Fruit fly (Drosophila melanogaster) whole organism, embryonic: Measurements from ENCODE around the gene CG1532.
A peak's percentile ranks its signal among the peaks of the same experiment; 100 is the strongest.

Source experiments
- B-H1 ChIP-seq: fragments of 200-800 bp; sonication (Bioruptor generic); IDR thresholded peaks from 3 replicates; pipeline ENCODE4 v1.3.6; 2022; ENCODE audit warnings: missing biosample characterization, missing genetic modification characterization
- CG10431 ChIP-seq: fragments of 200-800 bp; sonication (Bioruptor generic); optimal IDR thresholded peaks from 3 replicates; lab custom pipeline; 2018; ENCODE audit warnings: missing biosample characterization, mild to moderate bottlenecking, missing genetic modification characterization
- CG11504 ChIP-seq: fragments of 200-800 bp; sonication (Bioruptor generic); optimal IDR thresholded peaks from 3 replicates; lab custom pipeline; 2019; ENCODE audit warnings: missing biosample characterization, mild to moderate bottlenecking, missing genetic modification characterization, moderate library complexity
- CG11696 ChIP-seq: fragments of 200-800 bp; sonication (Bioruptor generic); IDR thresholded peaks from 2 replicates; pipeline ENCODE4 v1.3.6; 2022; ENCODE audit warnings: missing biosample characterization, missing genetic modification characterization
- CG12391 ChIP-seq: fragments of 200-800 bp; sonication (Bioruptor generic); optimal IDR thresholded peaks from 3 replicates; lab custom pipeline; 2018; ENCODE audit warnings: missing biosample characterization, mild to moderate bottlenecking, missing genetic modification characterization, moderate library complexity
- CG15269 ChIP-seq: fragments of 200-800 bp; sonication (Bioruptor generic); optimal IDR thresholded peaks from 2 replicates; lab custom pipeline; 2018; ENCODE audit warnings: missing biosample characterization, mild to moderate bottlenecking, missing genetic modification characterization, moderate library complexity
- CG17359 ChIP-seq: fragments of 200-800 bp; sonication (Bioruptor generic); optimal IDR thresholded peaks from 3 replicates; lab custom pipeline; 2018; ENCODE audit warnings: missing biosample characterization, mild to moderate bottlenecking, missing genetic modification characterization, moderate library complexity
- CG17361 ChIP-seq: fragments of 200-800 bp; sonication (Bioruptor generic); IDR thresholded peaks from 3 replicates; pipeline ENCODE4 v1.3.6; 2022; ENCODE audit warnings: missing biosample characterization, missing genetic modification characterization
- CG18764 ChIP-seq: fragments of 200-800 bp; sonication (Bioruptor generic); optimal IDR thresholded peaks from 3 replicates; lab custom pipeline; 2016; ENCODE audit warnings: missing biosample characterization, missing genetic modification characterization
- CG2120 ChIP-seq: fragments of 200-800 bp; sonication (Bioruptor generic); optimal IDR thresholded peaks from 3 replicates; lab custom pipeline; 2016; ENCODE audit warnings: missing biosample characterization, missing genetic modification characterization
- CG2199 ChIP-seq: fragments of 200-800 bp; sonication (Bioruptor generic); IDR thresholded peaks from 3 replicates; pipeline ENCODE4 v1.3.6; 2022; ENCODE audit warnings: missing biosample characterization, missing genetic modification characterization
- CG2678 ChIP-seq: fragments of 200-800 bp; sonication (Bioruptor generic); optimal IDR thresholded peaks from 3 replicates; lab custom pipeline; 2019; ENCODE audit warnings: missing biosample characterization, mild to moderate bottlenecking, missing genetic modification characterization, moderate library complexity
- CG32532 ChIP-seq: fragments of 200-800 bp; sonication (Bioruptor generic); IDR thresholded peaks from 2 replicates; pipeline ENCODE4 v1.3.6; 2022; ENCODE audit warnings: missing biosample characterization, missing genetic modification characterization
- CG32767 ChIP-seq: fragments of 200-800 bp; sonication (Bioruptor generic); IDR thresholded peaks from 2 replicates; pipeline ENCODE4 v1.3.6; 2022; ENCODE audit warnings: missing biosample characterization, missing genetic modification characterization
- CG4282 ChIP-seq: fragments of 200-800 bp; sonication (Bioruptor generic); optimal IDR thresholded peaks from 2 replicates; lab custom pipeline; 2016; ENCODE audit warnings: missing biosample characterization, missing genetic modification characterization
- CG7839 ChIP-seq: fragments of 200-800 bp; sonication (Bioruptor generic); optimal IDR thresholded peaks from 3 replicates; lab custom pipeline; 2018; ENCODE audit warnings: missing biosample characterization, mild to moderate bottlenecking, missing genetic modification characterization, moderate library complexity
- CG8290 ChIP-seq, 3 experiments: fragments of 200-800 bp; sonication (Bioruptor generic); optimal IDR thresholded peaks; 2 replicates each; lab custom pipeline; 2016 to 2019; ENCODE audit warnings: missing biosample characterization in 3 of 3, missing genetic modification characterization in 3 of 3, mild to moderate bottlenecking in 2 of 3, moderate library complexity in 1 of 3
- CG9797 ChIP-seq: fragments of 200-800 bp; sonication (Bioruptor generic); optimal IDR thresholded peaks from 3 replicates; lab custom pipeline; 2018; ENCODE audit warnings: missing biosample characterization, mild to moderate bottlenecking, missing genetic modification characterization
- D19A ChIP-seq: fragments of 200-800 bp; optimal IDR thresholded peaks from 3 replicates; lab custom pipeline; 2019; ENCODE audit warnings: missing biosample characterization, mild to moderate bottlenecking, missing genetic modification characterization, moderate library complexity
- Dad ChIP-seq: fragments of 200-800 bp; sonication (Bioruptor generic); optimal IDR thresholded peaks from 3 replicates; lab custom pipeline; 2016; ENCODE audit warnings: missing biosample characterization, missing genetic modification characterization
- Deaf1 ChIP-seq: fragments of 200-800 bp; optimal IDR thresholded peaks from 3 replicates; lab custom pipeline; 2019; ENCODE audit warnings: missing biosample characterization, mild to moderate bottlenecking, missing genetic modification characterization, moderate library complexity
- Dll ChIP-seq: fragments of 200-800 bp; sonication (Bioruptor generic); IDR thresholded peaks from 4 replicates; pipeline ENCODE4 v1.3.6; 2022; ENCODE audit warnings: missing biosample characterization, missing genetic modification characterization; ENCODE audit not compliant: partially characterized antibody
- Hr51 ChIP-seq, 2 experiments: fragments of 200-800 bp; sonication (Bioruptor generic); optimal IDR thresholded peaks; 2 replicates in 1 of 2; 3 replicates in 1 of 2; lab custom pipeline; 2016 to 2018; ENCODE audit warnings: missing biosample characterization in 2 of 2, missing genetic modification characterization in 2 of 2, mild to moderate bottlenecking in 1 of 2, moderate library complexity in 1 of 2
- Max ChIP-seq: fragments of 200-800 bp; sonication (Bioruptor generic); optimal IDR thresholded peaks from 2 replicates; lab custom pipeline; 2016; ENCODE audit warnings: missing biosample characterization, mild to moderate bottlenecking, missing genetic modification characterization
- Med ChIP-seq: fragments of 200-800 bp; sonication (Bioruptor generic); peaks from one replicate; lab custom pipeline; 2016; ENCODE audit warnings: missing biosample characterization, missing genetic modification characterization, mild to moderate bottlenecking, inconsistent platforms, moderate library complexity
- Meics ChIP-seq: fragments of 200-800 bp; sonication (Bioruptor generic); optimal IDR thresholded peaks from 2 replicates; lab custom pipeline; 2017; ENCODE audit warnings: missing biosample characterization, mild to moderate bottlenecking, missing genetic modification characterization
- Mrtf ChIP-seq: fragments of 200-800 bp; sonication (Bioruptor generic); IDR thresholded peaks from 3 replicates; pipeline ENCODE4 v1.3.6; 2022; ENCODE audit warnings: missing biosample characterization, missing genetic modification characterization
- PHDP ChIP-seq: fragments of 200-800 bp; sonication (Bioruptor generic); optimal IDR thresholded peaks from 3 replicates; lab custom pipeline; 2018; ENCODE audit warnings: missing biosample characterization, mild to moderate bottlenecking, missing genetic modification characterization, moderate library complexity
- Sox102F ChIP-seq: fragments of 200-800 bp; sonication (Bioruptor generic); optimal IDR thresholded peaks from 2 replicates; lab custom pipeline; 2018; ENCODE audit warnings: missing biosample characterization, mild to moderate bottlenecking, missing genetic modification characterization, moderate library complexity
- Sry-δ ChIP-seq: fragments of 200-800 bp; sonication (Bioruptor generic); optimal IDR thresholded peaks from 2 replicates; lab custom pipeline; 2016; ENCODE audit warnings: missing biosample characterization, missing genetic modification characterization
- YL-1 ChIP-seq: fragments of 200-800 bp; sonication (Bioruptor generic); optimal IDR thresholded peaks from 3 replicates; lab custom pipeline; 2017; ENCODE audit warnings: missing biosample characterization, mild to moderate bottlenecking, missing genetic modification characterization
- bigmax ChIP-seq: fragments of 200-800 bp; sonication (Bioruptor generic); optimal IDR thresholded peaks from 2 replicates; lab custom pipeline; 2018; ENCODE audit warnings: missing biosample characterization, mild to moderate bottlenecking, missing genetic modification characterization
- bsh ChIP-seq, 2 experiments: fragments of 200-800 bp; sonication (Bioruptor generic); optimal IDR thresholded peaks; 2 replicates each; lab custom pipeline; 2017 to 2018; ENCODE audit warnings: mild to moderate bottlenecking in 2 of 2, missing biosample characterization in 2 of 2, missing genetic modification characterization in 2 of 2, moderate library complexity in 1 of 2
- ci ChIP-seq: fragments of 200-800 bp; sonication (Bioruptor generic); IDR thresholded peaks from 3 replicates; pipeline ENCODE4 v1.3.6; 2022; ENCODE audit warnings: missing biosample characterization, missing genetic modification characterization
- dmrt11E ChIP-seq: fragments of 200-800 bp; sonication (Bioruptor generic); optimal IDR thresholded peaks from 3 replicates; lab custom pipeline; 2018; ENCODE audit warnings: missing biosample characterization, mild to moderate bottlenecking, missing genetic modification characterization, moderate library complexity
- fd102C ChIP-seq: fragments of 200-800 bp; sonication (Bioruptor generic); optimal IDR thresholded peaks from 2 replicates; lab custom pipeline; 2018; ENCODE audit warnings: missing biosample characterization, mild to moderate bottlenecking, missing genetic modification characterization, moderate library complexity
- gem ChIP-seq: fragments of 200-800 bp; sonication (Bioruptor generic); optimal IDR thresholded peaks from 2 replicates; lab custom pipeline; 2019; ENCODE audit warnings: missing biosample characterization, mild to moderate bottlenecking, missing genetic modification characterization, moderate library complexity
- gro ChIP-seq: fragments of 200-800 bp; sonication (Bioruptor generic); optimal IDR thresholded peaks from 2 replicates; lab custom pipeline; 2016; ENCODE audit warnings: missing biosample characterization, missing genetic modification characterization
- gsb-n ChIP-seq: fragments of 200-800 bp; sonication (Bioruptor generic); optimal IDR thresholded peaks from 3 replicates; lab custom pipeline; 2018; ENCODE audit warnings: missing biosample characterization, mild to moderate bottlenecking, missing genetic modification characterization
- inv ChIP-seq: fragments of 200-800 bp; sonication (Bioruptor generic); IDR thresholded peaks from 2 replicates; pipeline ENCODE4 v1.3.6; 2022; ENCODE audit warnings: missing biosample characterization, missing genetic modification characterization; ENCODE audit not compliant: partially characterized antibody
- knrl ChIP-seq: fragments of 200-800 bp; sonication (Bioruptor generic); IDR thresholded peaks from 3 replicates; pipeline ENCODE4 v1.3.6; 2022; ENCODE audit warnings: missing biosample characterization, missing genetic modification characterization; ENCODE audit not compliant: partially characterized antibody
- nom ChIP-seq: fragments of 200-800 bp; sonication (Bioruptor generic); optimal IDR thresholded peaks from 2 replicates; lab custom pipeline; 2017; ENCODE audit warnings: missing biosample characterization, missing genetic modification characterization, mild to moderate bottlenecking, moderate library complexity, missing genetic modification reagents
- oc ChIP-seq: fragments of 200-800 bp; sonication (Bioruptor generic); optimal IDR thresholded peaks from 2 replicates; lab custom pipeline; 2018; ENCODE audit warnings: missing biosample characterization, mild to moderate bottlenecking, missing genetic modification characterization, moderate library complexity
- row ChIP-seq: fragments of 200-800 bp; sonication (Bioruptor generic); IDR thresholded peaks from 3 replicates; pipeline ENCODE4 v1.3.6; 2022; ENCODE audit warnings: missing biosample characterization, missing genetic modification characterization
- sens ChIP-seq: fragments of 200-800 bp; sonication (Bioruptor generic); peaks from one replicate; lab custom pipeline; 2016; ENCODE audit warnings: missing biosample characterization, missing genetic modification characterization
- twi ChIP-seq: fragments of 200-800 bp; optimal IDR thresholded peaks from 2 replicates; lab custom pipeline; 2019; ENCODE audit warnings: missing biosample characterization, mild to moderate bottlenecking, missing genetic modification characterization, moderate library complexity
- unc-4 ChIP-seq: fragments of 200-800 bp; sonication (Bioruptor generic); IDR thresholded peaks from 2 replicates; pipeline ENCODE4 v1.3.6; 2022; ENCODE audit warnings: missing biosample characterization, missing genetic modification characterization; ENCODE audit not compliant: partially characterized antibody
- unpg ChIP-seq: fragments of 200-800 bp; sonication (Bioruptor generic); optimal IDR thresholded peaks from 3 replicates; lab custom pipeline; 2018; ENCODE audit warnings: missing biosample characterization, mild to moderate bottlenecking, missing genetic modification characterization, moderate library complexity
- z ChIP-seq: fragments of 200-800 bp; sonication (Bioruptor generic); IDR thresholded peaks from 3 replicates; pipeline ENCODE4 v1.3.6; 2022; ENCODE audit warnings: missing biosample characterization, missing genetic modification characterization

The CG1532 gene

dm6 chrX:21035938-21036324 is 7.8 kb upstream of the CG1532 start:
- TF ChIP-seq CG7839 (tag; lab: Kevin White, UChicago) (peak; percentile 24), Mrtf (GFP tag; lab: Robert Waterston, UW) (no peak), knrl (no peak), CG17359 (tag; lab: Kevin White, UChicago) (peak; percentile 0), CG32532 (no peak), CG32767 (GFP tag; lab: Robert Waterston, UW) (no peak), Deaf1 (no peak), sens (GFP tag; lab: Kevin White, UChicago) (peak; percentile 31), PHDP (peak; percentile 3), CG15269 (tag; lab: Kevin White, UChicago) (peak; percentile 28), twi (tag; lab: Kevin White, UChicago) (no peak), Meics (peak; percentile 23), Med (GFP tag; lab: Kevin White, UChicago) (peak; percentile 21), CG8290 (GFP tag; optimal IDR thresholded peaks at IDR 0.05; lab: Kevin White, UChicago) (no peak), CG8290 (tag; optimal IDR thresholded peaks at IDR 0.05; lab: Kevin White, UChicago) (peak in 1 of 2 experiments; percentile 21), Sry-δ (no peak), CG11696 (peak; percentile 92), unc-4 (GFP tag; lab: Robert Waterston, UW) (no peak), fd102C (GFP tag; lab: Kevin White, UChicago) (no peak), z (GFP tag; lab: Robert Waterston, UW) (0 out of 3 replicates have a peak, but pooled peaks have one; percentile 40), Dad (GFP tag; lab: Kevin White, UChicago) (no peak), bsh (GFP tag; optimal IDR thresholded peaks at IDR 0.05; lab: Kevin White, UChicago) (peak in 1 of 2 experiments; percentile 26), dmrt11E (no peak), CG17361 (GFP tag; lab: Robert Waterston, UW) (peak; percentile 21; the same call in 1 of the 3 replicates), bigmax (GFP tag; lab: Kevin White, UChicago) (no peak), CG2678 (tag; lab: Kevin White, UChicago) (peak; percentile 16), row (GFP tag; lab: Robert Waterston, UW) (peak; percentile 53; the same call in 1 of the 3 replicates), D19A (peak; percentile 17), gro (GFP tag; lab: Kevin White, UChicago) (no peak), Sox102F (peak; percentile 5), B-H1 (GFP tag; lab: Robert Waterston, UW) (no peak), YL-1 (GFP tag; lab: Kevin White, UChicago) (peak; percentile 16), CG9797 (GFP tag; lab: Kevin White, UChicago) (no peak), CG18764 (GFP tag; lab: Kevin White, UChicago) (no peak), gsb-n (tag; lab: Kevin White, UChicago) (no peak), CG11504 (peak; percentile 17), inv (GFP tag; lab: Robert Waterston, UW) (no peak), CG12391 (peak; percentile 14), unpg (GFP tag; lab: Kevin White, UChicago) (peak; percentile 17), CG2199 (GFP tag; lab: Robert Waterston, UW) (no peak), CG2120 (GFP tag; lab: Kevin White, UChicago) (peak; percentile 11), gem (tag; lab: Kevin White, UChicago) (peak; percentile 48), ci (GFP tag; lab: Robert Waterston, UW) (no peak), Dll (no peak), Hr51 (GFP tag; optimal IDR thresholded peaks at IDR 0.05; lab: Kevin White, UChicago) (peak in 1 of 2 experiments; percentile 26), CG4282 (no peak), nom (GFP tag; lab: Kevin White, UChicago) (no peak), oc (tag; lab: Kevin White, UChicago) (no peak), CG10431 (GFP tag; lab: Kevin White, UChicago) (no peak), Max (GFP tag; lab: Kevin White, UChicago) (no peak)
